Worm (Caenorhabditis elegans) whole organism, L4 larva: ENCODE results near the gene zzz-1.

Experiments used
- F37D6.2 ChIP-seq: sonication (generic microtip); optimal IDR thresholded peaks from 2 replicates; lab custom pipeline; 2016; ENCODE audit warnings: mild to moderate bottlenecking, missing genetic modification characterization, missing compliant biosample characterization
- ceh-82 ChIP-seq: sonication (generic microtip); optimal IDR thresholded peaks from 2 replicates; lab custom pipeline; 2017; ENCODE audit warnings: missing biosample characterization, missing genetic modification characterization
- daf-8 ChIP-seq: fragments of 200-800 bp; sonication (Bioruptor generic); IDR thresholded peaks from 2 replicates; pipeline ENCODE4 v1.3.6; 2022; ENCODE audit warnings: missing genetic modification characterization, missing compliant biosample characterization
- dve-1 ChIP-seq: sonication (generic microtip); optimal IDR thresholded peaks from 2 replicates; lab custom pipeline; 2017; ENCODE audit warnings: antibody characterized with exemption, mild to moderate bottlenecking, missing genetic modification characterization, missing compliant biosample characterization; ENCODE audit not compliant: insufficient read depth
- fos-1 ChIP-seq: fragments of 150-350 bp; optimal IDR thresholded peaks from 2 replicates; lab custom pipeline; 2014; ENCODE audit warnings: missing biosample characterization, missing genetic modification characterization
- lim-7 ChIP-seq: fragments of 200-800 bp; sonication (Bioruptor generic); IDR thresholded peaks from 2 replicates; pipeline ENCODE4 v1.3.6; 2022; ENCODE audit warnings: missing genetic modification characterization, missing compliant biosample characterization
- saeg-2 ChIP-seq: fragments of 200-800 bp; sonication (Bioruptor generic); IDR thresholded peaks from 2 replicates; pipeline ENCODE4 v1.3.6; 2022; ENCODE audit warnings: missing genetic modification reagents, missing genetic modification characterization, missing compliant biosample characterization
- spr-3 ChIP-seq: fragments of 200-800 bp; sonication (Bioruptor generic); optimal IDR thresholded peaks from 2 replicates; lab custom pipeline; 2018; ENCODE audit warnings: mild to moderate bottlenecking, missing genetic modification characterization, missing compliant biosample characterization
- zag-1 ChIP-seq: fragments of 150-350 bp; optimal IDR thresholded peaks from 2 replicates; lab custom pipeline; 2014; ENCODE audit warnings: missing biosample characterization, missing genetic modification characterization

DNA sequence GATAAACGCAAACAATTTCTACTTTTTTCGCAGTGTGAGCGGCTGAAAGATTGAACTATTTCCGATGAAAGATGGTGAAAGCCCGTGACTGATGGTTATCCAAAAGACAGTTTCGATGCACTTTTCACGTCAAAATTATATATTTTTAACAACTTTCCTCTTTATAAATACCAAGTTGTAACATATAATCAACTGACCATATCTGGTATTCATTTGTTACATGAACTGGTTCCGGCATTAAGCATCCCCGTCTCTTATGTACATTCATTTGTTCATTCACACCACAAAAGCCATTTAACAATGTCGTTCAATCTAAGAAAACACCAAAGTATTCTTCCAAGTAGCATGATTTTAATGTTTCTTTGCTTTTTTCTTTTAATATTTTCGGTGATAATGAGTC is 25.5 kb downstream of the zzz-1 start, which contains the start of gene F32D8.2:
- TF ChIP-seq zag-1 (tag; lab: Kevin White, UChicago) (no peak), F37D6.2 (tag; lab: Kevin White, UChicago) (no peak), lim-7 (GFP tag; lab: Robert Waterston, UW) (no peak), daf-8 (GFP tag; lab: Robert Waterston, UW) (no peak), ceh-82 (tag; lab: Kevin White, UChicago) (no peak), dve-1 (tag; lab: Kevin White, UChicago) (no peak), fos-1 (tag; lab: Kevin White, UChicago) (no peak), spr-3 (GFP tag; lab: Kevin White, UChicago) (no peak), saeg-2 (GFP tag; lab: Robert Waterston, UW) (no peak)
